Fruit fly (Drosophila melanogaster): Measurements from ENCODE around the gene CG11977.

- no peak for TF ChIP-seq CG12236 (GFP tag; optimal IDR thresholded peaks at IDR 0.05)
- no peak for TF ChIP-seq pb (GFP tag; optimal IDR thresholded peaks at IDR 0.05)
- peak; percentile 9 for TF ChIP-seq CG1233 (GFP tag; optimal IDR thresholded peaks at IDR 0.05)
- no peak for TF ChIP-seq CG2875 (GFP tag; optimal IDR thresholded peaks at IDR 0.05)
- peak; percentile 29; the same call in 1 of the 2 replicates for TF ChIP-seq ttk (GFP tag; IDR thresholded peaks at IDR 0.05)
- TF ChIP-seq CG6813 (GFP tag; optimal IDR thresholded peaks at IDR 0.05) = no peak
- no peak for TF ChIP-seq CG2202 (tag; optimal IDR thresholded peaks at IDR 0.05)
- TF ChIP-seq Hr3 (GFP tag; optimal IDR thresholded peaks at IDR 0.05) = no peak
Measured at dm6 chr3R:9038652-9039051, 41.2 kb downstream of the CG11977 start, which contains the start of gene hyx.
